Worm (Caenorhabditis elegans) whole organism, L1 larva: Measurements from ENCODE around the gene B0361.9.

Experiments used
- aly-2 ChIP-seq: fragments of 150-350 bp; optimal IDR thresholded peaks from 2 replicates; lab custom pipeline; 2014; ENCODE audit warnings: missing biosample characterization, missing genetic modification characterization
- ama-1 ChIP-seq: fragments of 150-350 bp; optimal IDR thresholded peaks from 2 replicates; lab custom pipeline; 2014
- egl-27 ChIP-seq, 2 experiments: fragments of 150-350 bp in 1 of 2; sonication (generic microtip); optimal IDR thresholded peaks; 3 replicates each; lab custom pipeline; 2017 to 2018; ENCODE audit warnings: missing biosample characterization in 2 of 2, missing genetic modification characterization in 2 of 2, missing genetic modification reagents in 2 of 2
- fos-1 ChIP-seq: fragments of 150-350 bp; optimal IDR thresholded peaks from 2 replicates; lab custom pipeline; 2014; ENCODE audit warnings: missing biosample characterization, missing genetic modification characterization
- lin-14 ChIP-seq: fragments of 200-800 bp; sonication (Bioruptor generic); optimal IDR thresholded peaks from 2 replicates; lab custom pipeline; 2018; ENCODE audit warnings: mild to moderate bottlenecking, missing genetic modification characterization, moderate library complexity, missing compliant biosample characterization
- mdl-1 ChIP-seq, 2 experiments: fragments of 150-350 bp; optimal IDR thresholded peaks; 2 replicates each; lab custom pipeline; 2014 to 2017; ENCODE audit warnings: missing biosample characterization in 2 of 2, missing genetic modification characterization in 2 of 2, inconsistent platforms in 1 of 2
- nhr-237 ChIP-seq: fragments of 150-350 bp; optimal IDR thresholded peaks from 2 replicates; lab custom pipeline; 2014; ENCODE audit warnings: missing biosample characterization, missing genetic modification characterization
- pqm-1 ChIP-seq: sonication (generic microtip); optimal IDR thresholded peaks from 3 replicates; lab custom pipeline; 2017; ENCODE audit warnings: missing biosample characterization, missing genetic modification characterization
- sup-37 ChIP-seq: fragments of 200-800 bp; sonication (Bioruptor generic); optimal IDR thresholded peaks from 2 replicates; lab custom pipeline; 2018; ENCODE audit warnings: mild to moderate bottlenecking, missing genetic modification characterization, missing compliant biosample characterization
- tbx-2 ChIP-seq: sonication (generic microtip); optimal IDR thresholded peaks from 2 replicates; lab custom pipeline; 2016; ENCODE audit warnings: missing genetic modification characterization, missing compliant biosample characterization
- zag-1 ChIP-seq: fragments of 150-350 bp; optimal IDR thresholded peaks from 2 replicates; lab custom pipeline; 2014; ENCODE audit warnings: missing biosample characterization, missing genetic modification characterization
- ztf-11 ChIP-seq, 2 experiments: sonication (generic microtip); optimal IDR thresholded peaks; 2 replicates each; lab custom pipeline; 2016 to 2017; ENCODE audit warnings: missing genetic modification characterization in 2 of 2, missing biosample characterization in 1 of 2, missing compliant biosample characterization in 1 of 2

ce11 chrIII:7253669-7254068, 45.8 kb downstream of the B0361.9 start:
- no peak for TF ChIP-seq ama-1 (lab: Kevin White, UChicago)
- no peak for TF ChIP-seq mdl-1 (tag; optimal IDR thresholded peaks at IDR 0.05; lab: Kevin White, UChicago)
- TF ChIP-seq sup-37 (GFP tag; lab: Kevin White, UChicago): no peak
- TF ChIP-seq pqm-1: no peak
- TF ChIP-seq ztf-11 (tag; optimal IDR thresholded peaks at IDR 0.05; lab: Kevin White, UChicago): no peak
- TF ChIP-seq tbx-2 (tag; lab: Kevin White, UChicago): no peak
- TF ChIP-seq zag-1 (tag; lab: Kevin White, UChicago): no peak
- TF ChIP-seq fos-1: no peak
- peak; percentile 72 for TF ChIP-seq lin-14 (GFP tag; lab: Kevin White, UChicago)
- no peak for TF ChIP-seq nhr-237
- TF ChIP-seq aly-2 (tag; lab: Kevin White, UChicago): no peak
- TF ChIP-seq egl-27 (tag; optimal IDR thresholded peaks at IDR 0.05; lab: Kevin White, UChicago): no peak
